Worm (Caenorhabditis elegans): ENCODE data around the gene Y60A3A.21.

Gene Y60A3A.21

ce11 chrV:20021347-20021746, 9.6 kb downstream of the Y60A3A.21 start:
- TF ChIP-seq unc-62 (GFP tag; optimal IDR thresholded peaks at IDR 0.05 in 1 of 2): peak in 1 of 2 experiments; percentile 91
- TF ChIP-seq unc-62 (tag; optimal IDR thresholded peaks at IDR 0.05): no peak
- no peak for TF ChIP-seq hlh-11 (tag; optimal IDR thresholded peaks at IDR 0.05)
- TF ChIP-seq ces-1 (GFP tag; optimal IDR thresholded peaks at IDR 0.05): no peak
- TF ChIP-seq rbr-2 (tag; optimal IDR thresholded peaks at IDR 0.05): no peak

ce11 chrV:20022996-20023456, 11.3 kb downstream of the Y60A3A.21 start, which contains the start of gene lgc-55:
Gene lgc-55 (plus strand): TSS chrV:20023046.
- no peak for TF ChIP-seq nhr-11 (tag; optimal IDR thresholded peaks at IDR 0.05)

- TF ChIP-seq F44E2.7 (GFP tag; IDR thresholded peaks at IDR 0.05) (0 out of 2 replicates have a peak, but pooled peaks have one; percentile 62), daf-16 (GFP tag; optimal IDR thresholded peaks at IDR 0.05) (no peak), daf-16 (tag; optimal IDR thresholded peaks at IDR 0.05) (no peak)
Measured at ce11 chrV:20034912-20035311, 23.2 kb downstream of the Y60A3A.21 start.

ce11 chrV:20037287-20037686, 25.5 kb downstream of the Y60A3A.21 start, which contains the start of gene Y113G7A.16:
Gene Y113G7A.16 (plus strand): TSS chrV:20037587.
- TF ChIP-seq zip-11 (GFP tag; IDR thresholded peaks at IDR 0.05): no peak
- no peak for TF ChIP-seq egl-43 (GFP tag; IDR thresholded peaks at IDR 0.05)
- TF ChIP-seq nhr-111 (GFP tag; optimal IDR thresholded peaks at IDR 0.05): no peak
- no peak for TF ChIP-seq ceh-82 (tag; optimal IDR thresholded peaks at IDR 0.05)
- TF ChIP-seq vab-7 (GFP tag; IDR thresholded peaks at IDR 0.05): no peak
- no peak for TF ChIP-seq php-3 (GFP tag; IDR thresholded peaks at IDR 0.05)
- TF ChIP-seq daf-16 (GFP tag; optimal IDR thresholded peaks at IDR 0.05): no peak
- TF ChIP-seq daf-16 (tag; optimal IDR thresholded peaks at IDR 0.05): no peak
- no peak for TF ChIP-seq F10B5.3 (tag; optimal IDR thresholded peaks at IDR 0.05)
- no peak for TF ChIP-seq ama-1 (optimal IDR thresholded peaks at IDR 0.05)
- no peak for TF ChIP-seq F44E2.7 (GFP tag; IDR thresholded peaks at IDR 0.05)

- TF ChIP-seq ztf-7 (tag; optimal IDR thresholded peaks at IDR 0.05) (no peak), T20F7.1 (GFP tag; optimal IDR thresholded peaks at IDR 0.05) (no peak), aha-1 (tag) (no peak), T26A8.4 (GFP tag; IDR thresholded peaks at IDR 0.05) (no peak), lin-29 (GFP tag; IDR thresholded peaks at IDR 0.05) (no peak)
Measured at ce11 chrV:20047310-20047709, 35.6 kb downstream of the Y60A3A.21 start, which contains the start of gene spe-19. Gene spe-19 (minus strand): TSS chrV:20047410.

- no peak for TF ChIP-seq nhr-28 (tag; optimal IDR thresholded peaks at IDR 0.05)
- peak; percentile 5 for TF ChIP-seq aha-1 (tag)
Measured at ce11 chrV:20049065-20049464, 37.3 kb downstream of the Y60A3A.21 start, which contains the start of gene srh-233. Gene srh-233 (plus strand): TSS chrV:20049365.

- TF ChIP-seq mxl-3 (GFP tag; optimal IDR thresholded peaks at IDR 0.05) (no peak), aha-1 (tag) (peak; percentile 26), ceh-28 (tag; optimal IDR thresholded peaks at IDR 0.05) (peak; percentile 73)
Measured at ce11 chrV:20059370-20059769, 47.6 kb downstream of the Y60A3A.21 start.

ce11 chrV:20061498-20061897, 49.7 kb downstream of the Y60A3A.21 start:
- 0 out of 2 replicates have a peak, but pooled peaks have one; percentile 54 for TF ChIP-seq D1046.2 (GFP tag; IDR thresholded peaks at IDR 0.05)
- no peak for TF ChIP-seq zfp-3 (GFP tag; conservative IDR thresholded peaks at IDR 0.05)
- no peak for TF ChIP-seq ZK546.5 (tag; optimal IDR thresholded peaks at IDR 0.05)
- TF ChIP-seq set-16 (GFP tag; IDR thresholded peaks at IDR 0.05): peak; percentile 74

Measured in whole organism, L4 larva.